Worm (Caenorhabditis elegans) whole organism, L2 larva: ENCODE measurements around the gene jmjd-3.2.

ENCODE experiments used
- C34F6.9 ChIP-seq: fragments of 150-350 bp; optimal IDR thresholded peaks from 2 replicates; lab custom pipeline; 2014; ENCODE audit warnings: missing biosample characterization, missing genetic modification characterization
- F13H6.1 ChIP-seq: sonication (generic microtip); optimal IDR thresholded peaks from 2 replicates; lab custom pipeline; 2016; ENCODE audit warnings: missing genetic modification characterization, missing compliant biosample characterization
- R02D3.7 ChIP-seq: fragments of 150-350 bp; optimal IDR thresholded peaks from 2 replicates; lab custom pipeline; 2014; ENCODE audit warnings: missing biosample characterization, missing genetic modification characterization
- ZK546.5 ChIP-seq: sonication (generic microtip); optimal IDR thresholded peaks from 2 replicates; lab custom pipeline; 2017; ENCODE audit warnings: missing biosample characterization, missing genetic modification characterization
- alr-1 ChIP-seq: fragments of 150-350 bp; optimal IDR thresholded peaks from 2 replicates; lab custom pipeline; 2014; ENCODE audit warnings: missing biosample characterization, missing genetic modification characterization
- aly-2 ChIP-seq: fragments of 150-350 bp; optimal IDR thresholded peaks from 2 replicates; lab custom pipeline; 2014; ENCODE audit warnings: missing biosample characterization, missing genetic modification characterization
- ama-1 ChIP-seq: fragments of 150-350 bp; optimal IDR thresholded peaks from 2 replicates; lab custom pipeline; 2018; ENCODE audit warnings: inconsistent platforms
- blmp-1 ChIP-seq: sonication (generic microtip); optimal IDR thresholded peaks from 2 replicates; lab custom pipeline; 2017; ENCODE audit warnings: missing genetic modification characterization, mild to moderate bottlenecking, missing compliant biosample characterization, antibody characterized with exemption, moderate library complexity; ENCODE audit not compliant: insufficient read depth
- ceh-16 ChIP-seq: fragments of 150-350 bp; optimal IDR thresholded peaks from 2 replicates; lab custom pipeline; 2014; ENCODE audit warnings: missing biosample characterization, missing genetic modification characterization
- crh-2 ChIP-seq: sonication (generic microtip); optimal IDR thresholded peaks from 2 replicates; lab custom pipeline; 2017; ENCODE audit warnings: missing biosample characterization, missing genetic modification characterization
- dmd-4 ChIP-seq: sonication (generic microtip); optimal IDR thresholded peaks from 2 replicates; lab custom pipeline; 2017; ENCODE audit warnings: missing biosample characterization, missing genetic modification characterization
- egl-27 ChIP-seq: sonication (generic microtip); optimal IDR thresholded peaks from 3 replicates; lab custom pipeline; 2017; ENCODE audit warnings: missing biosample characterization, missing genetic modification reagents, missing genetic modification characterization
- elt-1 ChIP-seq: fragments of 150-350 bp; optimal IDR thresholded peaks from 2 replicates; lab custom pipeline; 2014; ENCODE audit warnings: missing biosample characterization, missing genetic modification characterization
- fos-1 ChIP-seq: fragments of 150-350 bp; optimal IDR thresholded peaks from 2 replicates; lab custom pipeline; 2014; ENCODE audit warnings: missing biosample characterization, missing genetic modification characterization
- gmeb-1 ChIP-seq: fragments of 150-350 bp; optimal IDR thresholded peaks from 2 replicates; lab custom pipeline; 2014; ENCODE audit warnings: missing biosample characterization, missing genetic modification characterization
- lsy-2 ChIP-seq, 2 experiments: fragments of 150-350 bp in 1 of 2; sonication (generic microtip) in 1 of 2; optimal IDR thresholded peaks; 2 replicates each; lab custom pipeline; 2014 to 2017; ENCODE audit warnings: missing biosample characterization in 2 of 2, missing genetic modification characterization in 2 of 2
- mab-5 ChIP-seq: fragments of 150-350 bp; optimal IDR thresholded peaks from 2 replicates; lab custom pipeline; 2014; ENCODE audit warnings: missing biosample characterization, missing genetic modification characterization
- mbf-1 ChIP-seq: sonication (generic microtip); optimal IDR thresholded peaks from 2 replicates; lab custom pipeline; 2017; ENCODE audit warnings: missing biosample characterization, missing genetic modification characterization
- nhr-10 ChIP-seq: sonication (generic microtip); optimal IDR thresholded peaks from 2 replicates; lab custom pipeline; 2017; ENCODE audit warnings: missing biosample characterization, missing genetic modification characterization
- nhr-11 ChIP-seq: fragments of 150-350 bp; optimal IDR thresholded peaks from 2 replicates; lab custom pipeline; 2014; ENCODE audit warnings: missing biosample characterization, missing genetic modification characterization
- nhr-12 ChIP-seq: fragments of 150-350 bp; optimal IDR thresholded peaks from 2 replicates; lab custom pipeline; 2014; ENCODE audit warnings: missing biosample characterization, missing genetic modification characterization
- nhr-21 ChIP-seq: fragments of 150-350 bp; optimal IDR thresholded peaks from 2 replicates; lab custom pipeline; 2014; ENCODE audit warnings: missing biosample characterization, missing genetic modification characterization
- nhr-23 ChIP-seq: fragments of 150-350 bp; optimal IDR thresholded peaks from 2 replicates; lab custom pipeline; 2014; ENCODE audit warnings: missing biosample characterization, missing genetic modification reagents, missing genetic modification characterization
- nhr-25 ChIP-seq: fragments of 150-350 bp; sonication (generic microtip); optimal IDR thresholded peaks from 3 replicates; lab custom pipeline; 2014; ENCODE audit warnings: missing biosample characterization, missing genetic modification characterization
- nhr-6 ChIP-seq: fragments of 150-350 bp; optimal IDR thresholded peaks from 2 replicates; lab custom pipeline; 2014; ENCODE audit warnings: missing biosample characterization, missing genetic modification characterization
- nhr-77 ChIP-seq: fragments of 150-350 bp; optimal IDR thresholded peaks from 2 replicates; lab custom pipeline; 2014; ENCODE audit warnings: missing biosample characterization, missing genetic modification characterization
- peb-1 ChIP-seq: fragments of 150-350 bp; optimal IDR thresholded peaks from 2 replicates; lab custom pipeline; 2014; ENCODE audit warnings: missing biosample characterization, missing genetic modification characterization
- sem-4 ChIP-seq: fragments of 150-350 bp; optimal IDR thresholded peaks from 2 replicates; lab custom pipeline; 2014; ENCODE audit warnings: missing biosample characterization, missing genetic modification reagents, missing genetic modification characterization
- sma-3 ChIP-seq: sonication (generic microtip); optimal IDR thresholded peaks from 2 replicates; lab custom pipeline; 2016; ENCODE audit warnings: missing genetic modification reagents, missing genetic modification characterization, missing compliant biosample characterization
- sma-9 ChIP-seq, 2 experiments: fragments of 150-350 bp in 1 of 2; sonication (generic microtip) in 1 of 2; optimal IDR thresholded peaks; 2 replicates each; lab custom pipeline; 2014 to 2016; ENCODE audit warnings: missing genetic modification characterization in 2 of 2, mild to moderate bottlenecking in 1 of 2, missing biosample characterization in 1 of 2, missing compliant biosample characterization in 1 of 2, missing genetic modification reagents in 1 of 2, moderate library complexity in 1 of 2
- snpc-4 ChIP-seq: fragments of 150-350 bp; optimal IDR thresholded peaks from 2 replicates; lab custom pipeline; 2014; ENCODE audit warnings: missing biosample characterization, missing genetic modification characterization
- unc-39 ChIP-seq: fragments of 150-350 bp; optimal IDR thresholded peaks from 2 replicates; lab custom pipeline; 2014; ENCODE audit warnings: missing biosample characterization, missing genetic modification characterization
- unc-55 ChIP-seq: fragments of 150-350 bp; sonication (generic microtip); optimal IDR thresholded peaks from 3 replicates; lab custom pipeline; 2014; ENCODE audit warnings: missing biosample characterization, missing genetic modification reagents, missing genetic modification characterization
- unc-62 ChIP-seq: fragments of 150-350 bp; optimal IDR thresholded peaks from 2 replicates; lab custom pipeline; 2014; ENCODE audit warnings: missing biosample characterization, missing genetic modification reagents, missing genetic modification characterization
- zag-1 ChIP-seq: fragments of 150-350 bp; optimal IDR thresholded peaks from 2 replicates; lab custom pipeline; 2014; ENCODE audit warnings: missing biosample characterization, missing genetic modification characterization
- ztf-1 ChIP-seq: fragments of 200-800 bp; sonication (Bioruptor generic); conservative IDR thresholded peaks from 2 replicates; pipeline ENCODE4 v1.3.6; 2022; ENCODE audit warnings: missing genetic modification characterization, missing compliant biosample characterization
- ztf-11 ChIP-seq: sonication (generic microtip); optimal IDR thresholded peaks from 2 replicates; lab custom pipeline; 2017; ENCODE audit warnings: missing biosample characterization, missing genetic modification characterization

Gene jmjd-3.2

DNA sequence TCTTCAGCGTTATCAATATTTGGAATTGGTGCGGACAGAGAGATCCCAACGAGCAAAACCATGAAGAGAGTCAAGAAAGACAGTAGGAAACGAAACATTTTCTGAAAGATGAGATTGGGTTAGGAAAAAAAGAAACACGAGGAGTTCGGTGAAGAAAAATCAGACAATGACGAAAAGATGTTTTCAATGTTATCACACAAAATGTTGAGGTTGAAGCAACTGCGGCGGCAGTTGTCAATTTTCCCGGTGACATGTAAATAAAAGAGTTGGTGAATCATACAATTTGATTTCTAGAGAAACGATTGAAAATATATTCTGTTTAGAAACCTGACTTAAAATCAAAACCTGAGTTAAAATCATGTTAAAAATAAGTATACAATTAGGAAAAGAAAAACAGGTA lies 5.7 kb downstream of the jmjd-3.2 start, which contains the start of gene F23D12.7:
Gene F23D12.7 (minus strand): TSS at position 101 of the 400 bp plus-strand sequence.
- TF ChIP-seq blmp-1 (no peak), snpc-4 (tag; lab: Kevin White, UChicago) (no peak), nhr-12 (no peak), elt-1 (no peak), ztf-11 (tag; lab: Kevin White, UChicago) (no peak), ZK546.5 (no peak), F13H6.1 (no peak), nhr-77 (tag; lab: Kevin White, UChicago) (no peak), nhr-21 (tag; lab: Kevin White, UChicago) (no peak), nhr-23 (tag; lab: Kevin White, UChicago) (no peak), nhr-11 (tag; lab: Kevin White, UChicago) (no peak), alr-1 (no peak), mbf-1 (tag; lab: Kevin White, UChicago) (no peak), dmd-4 (tag; lab: Kevin White, UChicago) (no peak), unc-62 (GFP tag; lab: Kevin White, UChicago) (no peak), unc-55 (GFP tag; lab: Kevin White, UChicago) (no peak)

DNA sequence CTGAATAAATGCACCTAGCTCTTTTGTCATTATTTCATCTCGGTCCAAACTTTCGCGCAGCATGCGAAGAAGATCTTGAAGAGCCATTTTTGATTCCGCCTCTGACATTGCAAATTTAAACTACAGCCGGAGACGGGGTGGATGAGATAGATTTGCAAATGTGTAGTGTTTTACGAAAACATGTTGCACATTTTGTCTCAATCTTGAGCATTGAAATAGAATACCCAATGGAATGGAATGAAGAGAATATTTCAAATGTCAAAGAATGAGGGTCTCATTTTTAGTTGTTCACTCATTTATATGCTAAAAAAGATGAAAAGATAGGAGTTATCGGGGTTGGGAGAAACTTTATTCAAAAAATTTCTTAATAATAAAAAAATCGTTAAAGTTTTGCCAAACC lies 7.4 kb downstream of the jmjd-3.2 start, which contains the start of gene Y66C5A.1:
Gene Y66C5A.1 (minus strand): TSS at position 101 of the 400 bp plus-strand sequence.
- TF ChIP-seq nhr-77 (tag; lab: Kevin White, UChicago) (no peak), nhr-6 (tag; lab: Kevin White, UChicago) (no peak), nhr-25 (tag; lab: Kevin White, UChicago) (no peak), snpc-4 (tag; lab: Kevin White, UChicago) (no peak), ztf-11 (tag; lab: Kevin White, UChicago) (no peak), sem-4 (no peak), sma-9 (GFP tag; optimal IDR thresholded peaks at IDR 0.05; lab: Kevin White, UChicago) (no peak), sma-9 (tag; optimal IDR thresholded peaks at IDR 0.05; lab: Kevin White, UChicago) (no peak), elt-1 (no peak), egl-27 (no peak), aly-2 (tag; lab: Kevin White, UChicago) (no peak), unc-39 (tag; lab: Kevin White, UChicago) (no peak), R02D3.7 (tag; lab: Kevin White, UChicago) (no peak), alr-1 (no peak), sma-3 (GFP tag; lab: Kevin White, UChicago) (no peak), dmd-4 (tag; lab: Kevin White, UChicago) (no peak), F13H6.1 (no peak), ztf-1 (no peak)
- TF ChIP-seq, all 48 proteins: peak for 0

DNA sequence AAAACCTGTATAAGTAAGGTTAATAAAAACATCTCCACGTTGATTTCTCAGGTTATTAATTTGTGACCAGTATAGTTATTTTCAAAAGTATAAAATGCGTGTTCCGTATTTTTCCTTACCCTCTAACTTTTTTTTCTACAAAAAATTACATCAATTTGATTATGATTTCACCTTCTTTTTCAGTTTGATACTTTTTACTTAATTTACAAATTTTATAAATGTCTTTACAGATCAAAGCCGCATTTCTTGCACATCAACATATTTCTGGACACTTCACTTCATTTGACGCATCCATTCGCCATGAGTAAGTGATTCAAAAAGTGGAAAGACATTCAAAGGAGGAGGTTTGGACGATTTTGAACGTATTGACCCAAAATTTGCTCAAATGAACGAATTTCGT lies 12.4 kb downstream of the jmjd-3.2 start, which contains the start of gene Y66C5A.2:
Gene Y66C5A.2 (plus strand): TSS at position 301 of the 400 bp plus-strand sequence.
- no peak for TF ChIP-seq nhr-25 (tag; lab: Kevin White, UChicago)
- no peak for TF ChIP-seq R02D3.7 (tag; lab: Kevin White, UChicago)
- TF ChIP-seq egl-27: no peak
- TF ChIP-seq nhr-6 (tag; lab: Kevin White, UChicago): no peak
- no peak for TF ChIP-seq nhr-11 (tag; lab: Kevin White, UChicago)
- TF ChIP-seq zag-1: no peak
- TF ChIP-seq sma-3 (GFP tag; lab: Kevin White, UChicago): no peak
- TF ChIP-seq crh-2: no peak
- TF ChIP-seq unc-62 (GFP tag; lab: Kevin White, UChicago): no peak
- no peak for TF ChIP-seq peb-1 (tag; lab: Kevin White, UChicago)
- TF ChIP-seq blmp-1: no peak
- TF ChIP-seq unc-39 (tag; lab: Kevin White, UChicago): no peak
- no peak for TF ChIP-seq gmeb-1 (tag; lab: Kevin White, UChicago)
- TF ChIP-seq C34F6.9: no peak
- no peak for TF ChIP-seq mab-5 (tag; lab: Kevin White, UChicago)
- no peak for TF ChIP-seq fos-1 (tag; lab: Kevin White, UChicago)
- TF ChIP-seq unc-55 (GFP tag; lab: Kevin White, UChicago): no peak
- TF ChIP-seq ama-1 (lab: Kevin White, UChicago): no peak
- no peak for TF ChIP-seq dmd-4 (tag; lab: Kevin White, UChicago)
- TF ChIP-seq sma-9 (GFP tag; optimal IDR thresholded peaks at IDR 0.05; lab: Kevin White, UChicago): no peak
- TF ChIP-seq sma-9 (tag; optimal IDR thresholded peaks at IDR 0.05; lab: Kevin White, UChicago): no peak

DNA sequence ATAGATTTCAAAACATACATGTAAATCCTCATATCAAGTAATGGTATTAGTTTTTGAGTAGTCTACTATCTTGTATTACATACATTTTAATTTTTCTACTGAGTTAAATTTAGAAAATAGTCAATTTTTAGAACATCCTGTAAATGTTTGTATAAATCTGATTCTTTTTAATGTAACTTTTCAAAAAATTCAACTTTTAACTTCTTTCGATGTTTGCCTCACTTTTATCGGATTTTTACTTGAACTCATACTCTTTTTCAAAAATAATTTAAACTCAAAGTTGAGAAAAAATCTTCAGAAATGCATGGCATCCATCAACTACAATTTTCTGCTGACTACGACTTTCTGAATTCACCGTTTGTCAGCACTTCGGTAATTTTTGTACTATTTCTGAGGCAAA lies 16.5 kb downstream of the jmjd-3.2 start, which contains the start of gene M163.7:
Gene M163.7 (plus strand): TSS at position 301 of the 400 bp plus-strand sequence.
- TF ChIP-seq lsy-2 (tag; optimal IDR thresholded peaks at IDR 0.05; lab: Kevin White, UChicago) (no peak), C34F6.9 (no peak), nhr-77 (tag; lab: Kevin White, UChicago) (no peak), F13H6.1 (no peak), ztf-11 (tag; lab: Kevin White, UChicago) (no peak), nhr-6 (tag; lab: Kevin White, UChicago) (no peak), sma-9 (GFP tag; optimal IDR thresholded peaks at IDR 0.05; lab: Kevin White, UChicago) (no peak), sma-9 (tag; optimal IDR thresholded peaks at IDR 0.05; lab: Kevin White, UChicago) (no peak), ama-1 (lab: Kevin White, UChicago) (no peak), ceh-16 (no peak), mbf-1 (tag; lab: Kevin White, UChicago) (no peak), egl-27 (no peak), nhr-10 (no peak), sma-3 (GFP tag; lab: Kevin White, UChicago) (no peak)
